Fruit fly (Drosophila melanogaster) whole organism, embryonic: ENCODE results near the gene CG43645.

Source experiments
- Atf6 ChIP-seq: fragments of 200-800 bp; sonication (Bioruptor generic); IDR thresholded peaks from 2 replicates; pipeline ENCODE4 v1.3.6; 2022; ENCODE audit warnings: missing biosample characterization, missing genetic modification characterization
- Awh ChIP-seq: fragments of 200-800 bp; sonication (Bioruptor generic); IDR thresholded peaks from 2 replicates; pipeline ENCODE4, ENCODE4 v1.3.6; 2022; ENCODE audit warnings: missing biosample characterization, missing genetic modification characterization
- BtbVII ChIP-seq: fragments of 200-800 bp; sonication (Bioruptor generic); optimal IDR thresholded peaks from 3 replicates; lab custom pipeline; 2017; ENCODE audit warnings: missing biosample characterization, mild to moderate bottlenecking, missing genetic modification characterization
- CG1024 ChIP-seq: fragments of 200-800 bp; sonication (Bioruptor generic); IDR thresholded peaks from 2 replicates; pipeline ENCODE4 v1.3.6; 2022; ENCODE audit warnings: missing biosample characterization, missing genetic modification characterization
- CG10321 ChIP-seq: fragments of 200-800 bp; sonication (Bioruptor generic); IDR thresholded peaks from 2 replicates; pipeline ENCODE4 v1.3.6; 2022; ENCODE audit warnings: missing biosample characterization, missing genetic modification characterization
- CG12236 ChIP-seq: fragments of 200-800 bp; sonication (Bioruptor generic); optimal IDR thresholded peaks from 2 replicates; lab custom pipeline; 2016; ENCODE audit warnings: missing biosample characterization, missing genetic modification characterization
- CG12391 ChIP-seq: fragments of 200-800 bp; sonication (Bioruptor generic); optimal IDR thresholded peaks from 3 replicates; lab custom pipeline; 2018; ENCODE audit warnings: missing biosample characterization, mild to moderate bottlenecking, missing genetic modification characterization, moderate library complexity
- CG12659 ChIP-seq: fragments of 200-800 bp; sonication (Bioruptor generic); optimal IDR thresholded peaks from 3 replicates; lab custom pipeline; 2017; ENCODE audit warnings: mild to moderate bottlenecking, missing biosample characterization, missing genetic modification reagents, missing genetic modification characterization
- CG14050 ChIP-seq: fragments of 200-800 bp; sonication (Bioruptor generic); IDR thresholded peaks from 3 replicates; pipeline ENCODE4 v1.3.6; 2022; ENCODE audit warnings: missing biosample characterization, missing genetic modification characterization
- CG16813 ChIP-seq: fragments of 200-800 bp; sonication (Bioruptor generic); IDR thresholded peaks from 3 replicates; pipeline ENCODE4 v1.3.6; 2022; ENCODE audit warnings: missing biosample characterization, missing genetic modification characterization; ENCODE audit not compliant: partially characterized antibody
- CG30020 ChIP-seq: fragments of 200-800 bp; optimal IDR thresholded peaks from 2 replicates; lab custom pipeline; 2019; ENCODE audit warnings: missing biosample characterization, mild to moderate bottlenecking, missing genetic modification characterization, moderate library complexity
- CG30431 ChIP-seq: fragments of 200-800 bp; sonication (Bioruptor generic); optimal IDR thresholded peaks from 2 replicates; lab custom pipeline; 2017; ENCODE audit warnings: missing biosample characterization, missing genetic modification characterization
- CG33557 ChIP-seq: fragments of 200-800 bp; sonication (Bioruptor generic); optimal IDR thresholded peaks from 2 replicates; lab custom pipeline; 2019; ENCODE audit warnings: missing biosample characterization, mild to moderate bottlenecking, missing genetic modification characterization, moderate library complexity
- CG3847 ChIP-seq: fragments of 200-800 bp; sonication (Bioruptor generic); IDR thresholded peaks from 2 replicates; pipeline ENCODE4 v1.3.6; 2022; ENCODE audit warnings: missing biosample characterization, missing genetic modification characterization
- CG3995 ChIP-seq: fragments of 200-800 bp; sonication (Bioruptor generic); optimal IDR thresholded peaks from 3 replicates; lab custom pipeline; 2016; ENCODE audit warnings: missing biosample characterization, missing genetic modification characterization
- CG6813 ChIP-seq: fragments of 200-800 bp; sonication (Bioruptor generic); optimal IDR thresholded peaks from 2 replicates; lab custom pipeline; 2017; ENCODE audit warnings: missing biosample characterization, missing genetic modification characterization, mild to moderate bottlenecking, moderate library complexity, missing genetic modification reagents
- CG7786 ChIP-seq: fragments of 200-800 bp; sonication (Bioruptor generic); optimal IDR thresholded peaks from 2 replicates; lab custom pipeline; 2016; ENCODE audit warnings: missing biosample characterization, missing genetic modification characterization
- CG7963 ChIP-seq: fragments of 200-800 bp; sonication (Bioruptor generic); IDR thresholded peaks from 3 replicates; pipeline ENCODE4 v1.3.6; 2022; ENCODE audit warnings: missing biosample characterization, missing genetic modification characterization; ENCODE audit not compliant: partially characterized antibody
- CG8089 ChIP-seq: fragments of 200-800 bp; sonication (Bioruptor generic); optimal IDR thresholded peaks from 3 replicates; lab custom pipeline; 2016; ENCODE audit warnings: missing biosample characterization, missing genetic modification characterization
- CG8478 ChIP-seq: fragments of >200 bp; optimal IDR thresholded peaks from 2 replicates; lab custom pipeline; 2018
- CHES-1-like ChIP-seq: fragments of 200-800 bp; sonication (Bioruptor generic); optimal IDR thresholded peaks from 2 replicates; lab custom pipeline; 2016; ENCODE audit warnings: missing biosample characterization, missing genetic modification characterization
- D19B ChIP-seq: fragments of 200-800 bp; sonication (Bioruptor generic); optimal IDR thresholded peaks from 2 replicates; lab custom pipeline; 2017; ENCODE audit warnings: missing biosample characterization, mild to moderate bottlenecking, missing genetic modification characterization
- Dbx ChIP-seq: fragments of 200-800 bp; sonication (Bioruptor generic); IDR thresholded peaks from 3 replicates; pipeline ENCODE4 v1.3.6; 2022; ENCODE audit warnings: missing biosample characterization, missing genetic modification characterization
- Deaf1 ChIP-seq: fragments of 200-800 bp; optimal IDR thresholded peaks from 3 replicates; lab custom pipeline; 2019; ENCODE audit warnings: missing biosample characterization, mild to moderate bottlenecking, missing genetic modification characterization, moderate library complexity
- Fer2 ChIP-seq: fragments of 200-800 bp; sonication (Bioruptor generic); optimal IDR thresholded peaks from 2 replicates; lab custom pipeline; 2018; ENCODE audit warnings: missing biosample characterization, mild to moderate bottlenecking, missing genetic modification characterization, moderate library complexity
- H15 ChIP-seq: fragments of 200-800 bp; sonication (Bioruptor generic); IDR thresholded peaks from 3 replicates; pipeline ENCODE4 v1.3.6; 2022; ENCODE audit warnings: missing biosample characterization, missing genetic modification characterization
- Hand ChIP-seq: fragments of 200-800 bp; sonication (Bioruptor generic); optimal IDR thresholded peaks from 2 replicates; lab custom pipeline; 2017; ENCODE audit warnings: mild to moderate bottlenecking, missing biosample characterization, missing genetic modification reagents, missing genetic modification characterization
- HmgZ ChIP-seq: fragments of 200-800 bp; sonication (Bioruptor generic); optimal IDR thresholded peaks from 2 replicates; lab custom pipeline; 2018; ENCODE audit warnings: missing biosample characterization, mild to moderate bottlenecking, missing genetic modification characterization
- Hr51 ChIP-seq, 2 experiments: fragments of 200-800 bp; sonication (Bioruptor generic); optimal IDR thresholded peaks; 2 replicates in 1 of 2; 3 replicates in 1 of 2; lab custom pipeline; 2016 to 2018; ENCODE audit warnings: missing biosample characterization in 2 of 2, missing genetic modification characterization in 2 of 2, mild to moderate bottlenecking in 1 of 2, moderate library complexity in 1 of 2
- NC2β ChIP-seq: fragments of 200-800 bp; sonication (Bioruptor generic); optimal IDR thresholded peaks from 2 replicates; lab custom pipeline; 2016; ENCODE audit warnings: missing biosample characterization, missing genetic modification characterization
- NK7.1 ChIP-seq: fragments of 200-800 bp; sonication (Bioruptor generic); optimal IDR thresholded peaks from 3 replicates; lab custom pipeline; 2016; ENCODE audit warnings: missing biosample characterization, missing genetic modification characterization
- Ravus ChIP-seq: fragments of 200-800 bp; sonication (Bioruptor generic); IDR thresholded peaks from 2 replicates; pipeline ENCODE4 v1.3.6; 2022; ENCODE audit warnings: missing biosample characterization, missing genetic modification characterization
- YL-1 ChIP-seq: fragments of 200-800 bp; sonication (Bioruptor generic); optimal IDR thresholded peaks from 3 replicates; lab custom pipeline; 2017; ENCODE audit warnings: missing biosample characterization, mild to moderate bottlenecking, missing genetic modification characterization
- abd-A ChIP-seq: fragments of 200-800 bp; sonication (Bioruptor generic); optimal IDR thresholded peaks from 3 replicates; lab custom pipeline; 2019; ENCODE audit warnings: missing biosample characterization, mild to moderate bottlenecking, missing genetic modification characterization, moderate library complexity
- ac ChIP-seq: fragments of 200-800 bp; sonication (Bioruptor generic); optimal IDR thresholded peaks from 3 replicates; lab custom pipeline; 2017; ENCODE audit warnings: missing biosample characterization, mild to moderate bottlenecking, missing genetic modification characterization
- br ChIP-seq: fragments of >200 bp; optimal IDR thresholded peaks from 2 replicates; lab custom pipeline; 2017
- corto ChIP-seq: fragments of 200-800 bp; sonication (Bioruptor generic); optimal IDR thresholded peaks from 2 replicates; lab custom pipeline; 2016; ENCODE audit warnings: missing biosample characterization, mild to moderate bottlenecking, missing genetic modification characterization, moderate library complexity
- da ChIP-seq: fragments of 200-800 bp; sonication (Bioruptor generic); optimal IDR thresholded peaks from 2 replicates; lab custom pipeline; 2016; ENCODE audit warnings: missing biosample characterization, missing genetic modification characterization
- gro ChIP-seq: fragments of 200-800 bp; sonication (Bioruptor generic); optimal IDR thresholded peaks from 2 replicates; lab custom pipeline; 2016; ENCODE audit warnings: missing biosample characterization, missing genetic modification characterization
- jing ChIP-seq: fragments of 200-800 bp; sonication (Bioruptor generic); optimal IDR thresholded peaks from 2 replicates; lab custom pipeline; 2018; ENCODE audit warnings: missing biosample characterization, mild to moderate bottlenecking, missing genetic modification characterization
- nau ChIP-seq: fragments of 200-800 bp; sonication (Bioruptor generic); optimal IDR thresholded peaks from 3 replicates; lab custom pipeline; 2017; ENCODE audit warnings: missing biosample characterization, mild to moderate bottlenecking, missing genetic modification characterization, missing genetic modification reagents
- oc ChIP-seq: fragments of 200-800 bp; sonication (Bioruptor generic); optimal IDR thresholded peaks from 2 replicates; lab custom pipeline; 2018; ENCODE audit warnings: missing biosample characterization, mild to moderate bottlenecking, missing genetic modification characterization, moderate library complexity
- pzg ChIP-seq: fragments of 200-800 bp; sonication (Bioruptor generic); optimal IDR thresholded peaks from 3 replicates; lab custom pipeline; 2018; ENCODE audit warnings: missing biosample characterization, mild to moderate bottlenecking, missing genetic modification characterization, moderate library complexity
- sens ChIP-seq: fragments of 200-800 bp; sonication (Bioruptor generic); peaks from one replicate; lab custom pipeline; 2016; ENCODE audit warnings: missing biosample characterization, missing genetic modification characterization
- slp2 ChIP-seq: fragments of 200-800 bp; sonication (Bioruptor generic); optimal IDR thresholded peaks from 2 replicates; lab custom pipeline; 2016; ENCODE audit warnings: missing biosample characterization, missing genetic modification characterization
- sug ChIP-seq: fragments of 200-800 bp; optimal IDR thresholded peaks from 2 replicates; lab custom pipeline; 2019; ENCODE audit warnings: missing biosample characterization, mild to moderate bottlenecking, missing genetic modification characterization, moderate library complexity
- ttk ChIP-seq: fragments of 200-800 bp; sonication (Bioruptor generic); IDR thresholded peaks from 2 replicates; pipeline ENCODE4 v2.1.2; 2022; ENCODE audit warnings: missing biosample characterization, missing genetic modification characterization
- unc-4 ChIP-seq: fragments of 200-800 bp; sonication (Bioruptor generic); IDR thresholded peaks from 2 replicates; pipeline ENCODE4 v1.3.6; 2022; ENCODE audit warnings: missing biosample characterization, missing genetic modification characterization; ENCODE audit not compliant: partially characterized antibody
- vfl ChIP-seq: fragments of 200-800 bp; sonication (Bioruptor generic); optimal IDR thresholded peaks from 2 replicates; lab custom pipeline; 2016; ENCODE audit warnings: missing biosample characterization, missing genetic modification characterization
- wor ChIP-seq: fragments of 200-800 bp; sonication (Bioruptor generic); IDR thresholded peaks from 2 replicates; pipeline ENCODE4 v1.3.6; 2022; ENCODE audit warnings: missing biosample characterization, missing genetic modification characterization
- zen2 ChIP-seq: fragments of 200-800 bp; sonication (Bioruptor generic); IDR thresholded peaks from 3 replicates; pipeline ENCODE4 v1.3.6; 2022; ENCODE audit warnings: missing biosample characterization, missing genetic modification characterization; ENCODE audit not compliant: partially characterized antibody
- zfh2 ChIP-seq: fragments of 200-800 bp; sonication (Bioruptor generic); optimal IDR thresholded peaks from 2 replicates; lab custom pipeline; 2016; ENCODE audit warnings: missing biosample characterization, missing genetic modification characterization

CG43645 gene

DNA sequence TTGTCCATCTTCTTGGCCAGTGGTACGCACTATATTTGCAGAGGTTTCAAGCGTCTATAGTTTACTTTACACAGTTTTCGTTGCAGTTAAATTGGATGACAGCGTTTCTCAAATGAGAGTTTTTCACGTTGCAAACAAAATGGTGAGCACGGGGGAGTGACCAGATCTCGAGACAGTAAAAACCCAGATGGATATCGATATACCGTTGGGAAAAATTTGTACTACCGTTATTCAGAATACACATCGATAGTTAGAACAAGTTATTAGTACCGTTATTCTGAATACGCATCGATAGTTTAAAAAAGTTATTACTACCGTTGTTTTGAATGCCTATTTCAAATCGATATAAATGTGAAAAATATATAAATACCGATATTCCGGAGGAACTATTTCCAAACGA, 7.8 kb upstream of the CG43645 start, which contains the start of gene cass (continued):
- TF ChIP-seq NK7.1 (GFP tag; lab: Kevin White, UChicago), result no peak
- TF ChIP-seq slp2 (GFP tag; lab: Kevin White, UChicago), result no peak
- TF ChIP-seq gro (GFP tag; lab: Kevin White, UChicago), result peak; percentile 15
- peak; percentile 94 for TF ChIP-seq CG16813 (GFP tag; lab: Robert Waterston, UW)
- no peak for TF ChIP-seq zfh2 (GFP tag; lab: Kevin White, UChicago)
- TF ChIP-seq BtbVII, result no peak
- TF ChIP-seq Ravus (GFP tag; lab: Robert Waterston, UW), result no peak
- TF ChIP-seq wor (GFP tag; lab: Robert Waterston, UW), result no peak
- peak; percentile 93 for TF ChIP-seq unc-4
- TF ChIP-seq Deaf1 (tag; lab: Kevin White, UChicago), result peak; percentile 13
- no peak for TF ChIP-seq nau (GFP tag; lab: Kevin White, UChicago)
- TF ChIP-seq CG8089 (GFP tag; lab: Kevin White, UChicago), result no peak
- TF ChIP-seq CG12391 (tag; lab: Kevin White, UChicago), result peak; percentile 4
- TF ChIP-seq CHES-1-like, result no peak
- no peak for TF ChIP-seq Hr51 (GFP tag; optimal IDR thresholded peaks at IDR 0.05; lab: Kevin White, UChicago)
- no peak for TF ChIP-seq CG14050 (GFP tag; lab: Robert Waterston, UW)
- TF ChIP-seq Fer2 (tag; lab: Kevin White, UChicago), result no peak
- no peak for TF ChIP-seq da
- no peak for TF ChIP-seq br
- TF ChIP-seq CG10321, result no peak
- TF ChIP-seq abd-A (tag; lab: Kevin White, UChicago), result no peak
- TF ChIP-seq YL-1 (GFP tag; lab: Kevin White, UChicago), result peak; percentile 93
- TF ChIP-seq CG12236 (GFP tag; lab: Kevin White, UChicago), result no peak
- no peak for TF ChIP-seq NC2β (GFP tag; lab: Kevin White, UChicago)
- peak; percentile 62 for TF ChIP-seq HmgZ (tag; lab: Kevin White, UChicago)
- TF ChIP-seq Dbx, result no peak; the same call in 2 of the 3 replicates
- TF ChIP-seq D19B (GFP tag; lab: Kevin White, UChicago), result no peak
- TF ChIP-seq CG7786, result no peak
- TF ChIP-seq CG1024 (GFP tag; lab: Robert Waterston, UW), result no peak
- TF ChIP-seq CG12659 (GFP tag; lab: Kevin White, UChicago), result peak; percentile 22
- TF ChIP-seq Atf6 (GFP tag; lab: Robert Waterston, UW), result no peak
- TF ChIP-seq vfl (GFP tag; lab: Kevin White, UChicago), result no peak
- no peak for TF ChIP-seq CG33557
- no peak; the same call in 1 of the 2 replicates for TF ChIP-seq CG3847
- TF ChIP-seq oc, result no peak
- no peak for TF ChIP-seq CG6813 (GFP tag; lab: Kevin White, UChicago)
- TF ChIP-seq CG3995, result peak; percentile 88
- no peak for TF ChIP-seq sug (tag; lab: Kevin White, UChicago)
- no peak for TF ChIP-seq corto (GFP tag; lab: Kevin White, UChicago)
- TF ChIP-seq H15 (GFP tag; lab: Robert Waterston, UW), result no peak
- TF ChIP-seq Hand (GFP tag; lab: Kevin White, UChicago), result no peak
- TF ChIP-seq CG8478, result no peak
- no peak for TF ChIP-seq jing (GFP tag; lab: Kevin White, UChicago)
- no peak for TF ChIP-seq ttk (GFP tag; lab: Robert Waterston, UW)
- TF ChIP-seq CG30431 (GFP tag; lab: Kevin White, UChicago), result no peak
- TF ChIP-seq sens, result peak; percentile 76
- TF ChIP-seq zen2 (GFP tag; lab: Robert Waterston, UW), result peak; percentile 84
- TF ChIP-seq CG7963, result peak; percentile 92
- peak; percentile 89 for TF ChIP-seq pzg (GFP tag; lab: Kevin White, UChicago)
- no peak for TF ChIP-seq ac (GFP tag; lab: Kevin White, UChicago)
- TF ChIP-seq CG30020, result peak; percentile 59
- TF ChIP-seq Awh (GFP tag; lab: Robert Waterston, UW), result no peak
